Worm (Caenorhabditis elegans) whole organism, L2 larva: ENCODE results near the gene klp-19.

ENCODE experiments used
- R02D3.7 ChIP-seq: fragments of 150-350 bp; optimal IDR thresholded peaks from 2 replicates; lab custom pipeline; 2014; ENCODE audit warnings: missing biosample characterization, missing genetic modification characterization
- ceh-82 ChIP-seq: fragments of 150-350 bp; optimal IDR thresholded peaks from 2 replicates; lab custom pipeline; 2014; ENCODE audit warnings: missing biosample characterization, missing genetic modification characterization
- crh-2 ChIP-seq: sonication (generic microtip); optimal IDR thresholded peaks from 2 replicates; lab custom pipeline; 2017; ENCODE audit warnings: missing biosample characterization, missing genetic modification characterization
- lin-11 ChIP-seq: fragments of 150-350 bp; sonication (generic microtip); optimal IDR thresholded peaks from 2 replicates; lab custom pipeline; 2014; ENCODE audit warnings: missing biosample characterization, missing genetic modification characterization, inconsistent platforms, mixed read lengths
- lin-39 ChIP-seq: fragments of 150-350 bp; optimal IDR thresholded peaks from 2 replicates; lab custom pipeline; 2014; ENCODE audit warnings: missing biosample characterization, missing genetic modification reagents, missing genetic modification characterization
- mab-5 ChIP-seq: fragments of 150-350 bp; optimal IDR thresholded peaks from 2 replicates; lab custom pipeline; 2014; ENCODE audit warnings: missing biosample characterization, missing genetic modification characterization
- snpc-4 ChIP-seq: fragments of 150-350 bp; optimal IDR thresholded peaks from 2 replicates; lab custom pipeline; 2014; ENCODE audit warnings: missing biosample characterization, missing genetic modification characterization
- ztf-11 ChIP-seq: sonication (generic microtip); optimal IDR thresholded peaks from 2 replicates; lab custom pipeline; 2017; ENCODE audit warnings: missing biosample characterization, missing genetic modification characterization

DNA sequence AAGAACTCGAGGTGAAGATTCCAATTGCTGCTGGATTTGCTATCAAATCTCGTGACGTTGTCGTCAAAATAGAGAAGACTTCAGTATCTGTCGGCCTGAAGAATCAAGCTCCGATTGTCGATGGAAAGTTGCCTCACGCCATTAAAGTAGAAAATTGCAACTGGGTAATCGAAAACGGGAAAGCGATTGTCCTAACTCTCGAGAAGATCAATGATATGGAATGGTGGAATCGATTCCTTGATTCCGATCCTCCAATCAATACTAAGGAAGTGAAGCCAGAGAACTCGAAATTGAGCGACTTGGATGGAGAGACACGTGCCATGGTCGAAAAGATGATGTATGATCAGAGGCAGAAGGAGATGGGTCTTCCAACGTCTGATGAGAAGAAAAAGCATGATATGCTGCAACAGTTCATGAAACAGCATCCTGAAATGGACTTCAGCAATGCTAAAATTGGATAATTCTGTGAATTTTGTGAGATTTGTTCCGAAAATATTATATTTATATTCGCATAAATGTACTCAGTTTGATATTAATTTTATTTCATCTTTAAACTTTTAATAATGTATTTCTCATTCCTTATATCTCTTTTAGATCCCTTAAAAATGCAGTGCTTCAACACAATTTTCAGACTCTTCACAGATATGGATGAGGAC lies 35.1 kb upstream of the klp-19 start, which contains the start of gene dro-1:
- TF ChIP-seq ceh-82 (tag; lab: Kevin White, UChicago), result no peak
- TF ChIP-seq lin-11 (tag; lab: Kevin White, UChicago), result no peak
- no peak for TF ChIP-seq snpc-4 (tag; lab: Kevin White, UChicago)
- no peak for TF ChIP-seq R02D3.7 (tag; lab: Kevin White, UChicago)
- no peak for TF ChIP-seq ztf-11 (tag; lab: Kevin White, UChicago)
- TF ChIP-seq mab-5, result no peak
- no peak for TF ChIP-seq lin-39 (tag; lab: Kevin White, UChicago)
- TF ChIP-seq crh-2, result no peak
